Worm (Caenorhabditis elegans) whole organism, L2 larva: ENCODE measurements around the gene nep-10.

Source experiments
- C34F6.9 ChIP-seq: fragments of 150-350 bp; optimal IDR thresholded peaks from 2 replicates; lab custom pipeline; 2014; ENCODE audit warnings: missing biosample characterization, missing genetic modification characterization
- F13H6.1 ChIP-seq: sonication (generic microtip); optimal IDR thresholded peaks from 2 replicates; lab custom pipeline; 2016; ENCODE audit warnings: missing genetic modification characterization, missing compliant biosample characterization
- Y55F3AM.14 ChIP-seq: fragments of 200-800 bp; sonication (Bioruptor generic); optimal IDR thresholded peaks from 2 replicates; lab custom pipeline; 2018; ENCODE audit warnings: mild to moderate bottlenecking, missing genetic modification characterization, missing compliant biosample characterization
- ZK546.5 ChIP-seq: sonication (generic microtip); optimal IDR thresholded peaks from 2 replicates; lab custom pipeline; 2017; ENCODE audit warnings: missing biosample characterization, missing genetic modification characterization
- alr-1 ChIP-seq: fragments of 150-350 bp; optimal IDR thresholded peaks from 2 replicates; lab custom pipeline; 2014; ENCODE audit warnings: missing biosample characterization, missing genetic modification characterization
- aly-2 ChIP-seq: fragments of 150-350 bp; optimal IDR thresholded peaks from 2 replicates; lab custom pipeline; 2014; ENCODE audit warnings: missing biosample characterization, missing genetic modification characterization
- ama-1 ChIP-seq: fragments of 150-350 bp; optimal IDR thresholded peaks from 2 replicates; lab custom pipeline; 2018; ENCODE audit warnings: inconsistent platforms
- blmp-1 ChIP-seq: sonication (generic microtip); optimal IDR thresholded peaks from 2 replicates; lab custom pipeline; 2017; ENCODE audit warnings: missing genetic modification characterization, mild to moderate bottlenecking, missing compliant biosample characterization, antibody characterized with exemption, moderate library complexity; ENCODE audit not compliant: insufficient read depth
- ceh-16 ChIP-seq: fragments of 150-350 bp; optimal IDR thresholded peaks from 2 replicates; lab custom pipeline; 2014; ENCODE audit warnings: missing biosample characterization, missing genetic modification characterization
- ceh-82 ChIP-seq: fragments of 150-350 bp; optimal IDR thresholded peaks from 2 replicates; lab custom pipeline; 2014; ENCODE audit warnings: missing biosample characterization, missing genetic modification characterization
- crh-2 ChIP-seq: sonication (generic microtip); optimal IDR thresholded peaks from 2 replicates; lab custom pipeline; 2017; ENCODE audit warnings: missing biosample characterization, missing genetic modification characterization
- dmd-4 ChIP-seq: sonication (generic microtip); optimal IDR thresholded peaks from 2 replicates; lab custom pipeline; 2017; ENCODE audit warnings: missing biosample characterization, missing genetic modification characterization
- elt-1 ChIP-seq: fragments of 150-350 bp; optimal IDR thresholded peaks from 2 replicates; lab custom pipeline; 2014; ENCODE audit warnings: missing biosample characterization, missing genetic modification characterization
- fos-1 ChIP-seq: fragments of 150-350 bp; optimal IDR thresholded peaks from 2 replicates; lab custom pipeline; 2014; ENCODE audit warnings: missing biosample characterization, missing genetic modification characterization
- gmeb-1 ChIP-seq: fragments of 150-350 bp; optimal IDR thresholded peaks from 2 replicates; lab custom pipeline; 2014; ENCODE audit warnings: missing biosample characterization, missing genetic modification characterization
- lin-11 ChIP-seq: fragments of 150-350 bp; sonication (generic microtip); optimal IDR thresholded peaks from 2 replicates; lab custom pipeline; 2014; ENCODE audit warnings: missing biosample characterization, missing genetic modification characterization, inconsistent platforms, mixed read lengths
- lin-13 ChIP-seq: fragments of 150-350 bp; optimal IDR thresholded peaks from 2 replicates; lab custom pipeline; 2014; ENCODE audit warnings: missing biosample characterization, missing genetic modification reagents, missing genetic modification characterization
- lin-39 ChIP-seq: fragments of 150-350 bp; optimal IDR thresholded peaks from 2 replicates; lab custom pipeline; 2014; ENCODE audit warnings: missing biosample characterization, missing genetic modification reagents, missing genetic modification characterization
- lsy-2 ChIP-seq, 2 experiments: fragments of 150-350 bp in 1 of 2; sonication (generic microtip) in 1 of 2; optimal IDR thresholded peaks; 2 replicates each; lab custom pipeline; 2014 to 2017; ENCODE audit warnings: missing biosample characterization in 2 of 2, missing genetic modification characterization in 2 of 2
- mab-5 ChIP-seq: fragments of 150-350 bp; optimal IDR thresholded peaks from 2 replicates; lab custom pipeline; 2014; ENCODE audit warnings: missing biosample characterization, missing genetic modification characterization
- mbf-1 ChIP-seq: sonication (generic microtip); optimal IDR thresholded peaks from 2 replicates; lab custom pipeline; 2017; ENCODE audit warnings: missing biosample characterization, missing genetic modification characterization
- mdl-1 ChIP-seq, 2 experiments: fragments of 150-350 bp in 1 of 2; sonication (generic microtip) in 1 of 2; optimal IDR thresholded peaks; 2 replicates each; lab custom pipeline; 2017; ENCODE audit warnings: missing biosample characterization in 2 of 2, missing genetic modification characterization in 2 of 2
- nhr-10 ChIP-seq: sonication (generic microtip); optimal IDR thresholded peaks from 2 replicates; lab custom pipeline; 2017; ENCODE audit warnings: missing biosample characterization, missing genetic modification characterization
- nhr-11 ChIP-seq: fragments of 150-350 bp; optimal IDR thresholded peaks from 2 replicates; lab custom pipeline; 2014; ENCODE audit warnings: missing biosample characterization, missing genetic modification characterization
- nhr-12 ChIP-seq: fragments of 150-350 bp; optimal IDR thresholded peaks from 2 replicates; lab custom pipeline; 2014; ENCODE audit warnings: missing biosample characterization, missing genetic modification characterization
- nhr-129 ChIP-seq: fragments of 150-350 bp; optimal IDR thresholded peaks from 2 replicates; lab custom pipeline; 2014; ENCODE audit warnings: missing biosample characterization, missing genetic modification characterization
- nhr-23 ChIP-seq: fragments of 150-350 bp; optimal IDR thresholded peaks from 2 replicates; lab custom pipeline; 2014; ENCODE audit warnings: missing biosample characterization, missing genetic modification reagents, missing genetic modification characterization
- nhr-237 ChIP-seq: fragments of 150-350 bp; optimal IDR thresholded peaks from 2 replicates; lab custom pipeline; 2014; ENCODE audit warnings: missing biosample characterization, missing genetic modification characterization
- nhr-25 ChIP-seq: fragments of 150-350 bp; sonication (generic microtip); optimal IDR thresholded peaks from 3 replicates; lab custom pipeline; 2014; ENCODE audit warnings: missing biosample characterization, missing genetic modification characterization
- nhr-6 ChIP-seq: fragments of 150-350 bp; optimal IDR thresholded peaks from 2 replicates; lab custom pipeline; 2014; ENCODE audit warnings: missing biosample characterization, missing genetic modification characterization
- peb-1 ChIP-seq: fragments of 150-350 bp; optimal IDR thresholded peaks from 2 replicates; lab custom pipeline; 2014; ENCODE audit warnings: missing biosample characterization, missing genetic modification characterization
- sem-4 ChIP-seq: fragments of 150-350 bp; optimal IDR thresholded peaks from 2 replicates; lab custom pipeline; 2014; ENCODE audit warnings: missing biosample characterization, missing genetic modification reagents, missing genetic modification characterization
- skn-1 ChIP-seq: sonication (generic microtip); optimal IDR thresholded peaks from 2 replicates; lab custom pipeline; 2017; ENCODE audit warnings: missing biosample characterization, missing genetic modification characterization
- unc-39 ChIP-seq: fragments of 150-350 bp; optimal IDR thresholded peaks from 2 replicates; lab custom pipeline; 2014; ENCODE audit warnings: missing biosample characterization, missing genetic modification characterization
- unc-55 ChIP-seq: fragments of 150-350 bp; sonication (generic microtip); optimal IDR thresholded peaks from 3 replicates; lab custom pipeline; 2014; ENCODE audit warnings: missing biosample characterization, missing genetic modification reagents, missing genetic modification characterization
- zag-1 ChIP-seq: fragments of 150-350 bp; optimal IDR thresholded peaks from 2 replicates; lab custom pipeline; 2014; ENCODE audit warnings: missing biosample characterization, missing genetic modification characterization
- ztf-1 ChIP-seq: fragments of 200-800 bp; sonication (Bioruptor generic); conservative IDR thresholded peaks from 2 replicates; pipeline ENCODE4 v1.3.6; 2022; ENCODE audit warnings: missing genetic modification characterization, missing compliant biosample characterization
- ztf-11 ChIP-seq: sonication (generic microtip); optimal IDR thresholded peaks from 2 replicates; lab custom pipeline; 2017; ENCODE audit warnings: missing biosample characterization, missing genetic modification characterization

nep-10 gene

ce11 chrII:3446647-3447046 lies 43.9 kb upstream of the nep-10 start, which contains the start of the genes C16C8.20 and gldi-6:
C16C8.20 (plus strand) TSS chrII:3446947.
gldi-6 (plus strand) TSS chrII:3446947.
- TF ChIP-seq nhr-10 (tag; lab: Kevin White, UChicago) (no peak), F13H6.1 (tag; lab: Kevin White, UChicago) (no peak), ceh-16 (tag; lab: Kevin White, UChicago) (no peak), Y55F3AM.14 (GFP tag; lab: Kevin White, UChicago) (no peak), crh-2 (tag; lab: Kevin White, UChicago) (no peak), skn-1 (no peak), ama-1 (no peak), lin-11 (tag; lab: Kevin White, UChicago) (no peak), gmeb-1 (tag; lab: Kevin White, UChicago) (no peak), mdl-1 (tag; optimal IDR thresholded peaks at IDR 0.05; lab: Kevin White, UChicago) (no peak), fos-1 (tag; lab: Kevin White, UChicago) (no peak), ceh-82 (no peak), nhr-129 (no peak)

DNA sequence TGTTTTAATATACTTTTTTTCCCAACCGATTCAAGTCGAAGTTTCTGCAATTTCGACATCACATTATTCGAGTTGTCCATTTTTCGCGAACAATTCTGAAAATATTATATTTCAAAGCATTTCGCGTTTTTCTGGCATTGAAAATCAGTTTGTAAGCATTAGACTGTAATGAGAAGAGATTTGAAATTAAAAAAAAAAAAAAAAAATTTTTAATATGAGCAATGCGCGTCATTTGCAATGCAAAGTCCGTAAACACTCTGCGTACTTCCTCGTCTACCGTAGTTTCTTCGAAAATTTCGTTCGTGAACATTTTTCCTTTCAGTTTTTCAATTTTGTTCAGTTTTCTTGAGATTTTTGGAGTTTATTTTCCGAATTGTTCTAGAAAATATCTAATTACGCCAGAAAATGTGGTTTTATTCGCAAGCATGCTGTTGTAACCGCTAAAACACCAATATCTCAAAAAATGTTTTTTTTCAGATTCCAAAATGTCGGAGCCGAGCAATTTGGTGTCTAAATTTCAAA lies 42.6 kb upstream of the nep-10 start, which contains the start of the genes C16C8.5 and C16C8.16:
C16C8.5 (minus strand) TSS at position 101 of the 522 bp plus-strand sequence.
C16C8.16 (plus strand) TSS at position 472 of the 522 bp plus-strand sequence.
- TF ChIP-seq elt-1 (tag; lab: Kevin White, UChicago) (no peak), nhr-12 (tag; lab: Kevin White, UChicago) (no peak), ceh-16 (tag; lab: Kevin White, UChicago) (no peak), mab-5 (tag; lab: Kevin White, UChicago) (no peak), sem-4 (tag; lab: Kevin White, UChicago) (no peak), blmp-1 (no peak), aly-2 (tag; lab: Kevin White, UChicago) (no peak), fos-1 (tag; lab: Kevin White, UChicago) (no peak), nhr-23 (no peak), alr-1 (no peak), nhr-25 (tag; lab: Kevin White, UChicago) (no peak), nhr-129 (no peak), nhr-11 (tag; lab: Kevin White, UChicago) (no peak), lsy-2 (tag; optimal IDR thresholded peaks at IDR 0.05; lab: Kevin White, UChicago) (no peak), peb-1 (tag; lab: Kevin White, UChicago) (no peak), crh-2 (tag; lab: Kevin White, UChicago) (no peak), mbf-1 (tag; lab: Kevin White, UChicago) (no peak), dmd-4 (tag; lab: Kevin White, UChicago) (no peak), nhr-10 (tag; lab: Kevin White, UChicago) (no peak), nhr-6 (tag; lab: Kevin White, UChicago) (no peak)

- TF ChIP-seq C34F6.9 (tag; lab: Kevin White, UChicago): no peak
- TF ChIP-seq ZK546.5 (tag; lab: Kevin White, UChicago): no peak
- TF ChIP-seq nhr-11 (tag; lab: Kevin White, UChicago): no peak
- TF ChIP-seq nhr-10 (tag; lab: Kevin White, UChicago): no peak
- no peak for TF ChIP-seq lin-39 (tag; lab: Kevin White, UChicago)
- TF ChIP-seq sem-4 (tag; lab: Kevin White, UChicago): no peak
- no peak for TF ChIP-seq ztf-1 (GFP tag; lab: Robert Waterston, UW)
- no peak for TF ChIP-seq ztf-11
- no peak for TF ChIP-seq unc-39 (tag; lab: Kevin White, UChicago)
- TF ChIP-seq fos-1 (tag; lab: Kevin White, UChicago): no peak
- no peak for TF ChIP-seq unc-55
- TF ChIP-seq Y55F3AM.14 (GFP tag; lab: Kevin White, UChicago): no peak
- no peak for TF ChIP-seq F13H6.1 (tag; lab: Kevin White, UChicago)
- TF ChIP-seq nhr-237 (tag; lab: Kevin White, UChicago): no peak
- TF ChIP-seq nhr-23: no peak
These were observed 41.5 kb upstream of the nep-10 start, which contains the start of gene C16C8.4 for ce11 chrII:3444280-3444679. C16C8.4 (minus strand) TSS chrII:3444380.

- no peak for TF ChIP-seq nhr-25 (tag; lab: Kevin White, UChicago)
- TF ChIP-seq unc-39 (tag; lab: Kevin White, UChicago): no peak
- TF ChIP-seq fos-1 (tag; lab: Kevin White, UChicago): no peak
- TF ChIP-seq dmd-4 (tag; lab: Kevin White, UChicago): no peak
- no peak for TF ChIP-seq nhr-10 (tag; lab: Kevin White, UChicago)
- no peak for TF ChIP-seq nhr-11 (tag; lab: Kevin White, UChicago)
- TF ChIP-seq lin-39 (tag; lab: Kevin White, UChicago): no peak
- no peak for TF ChIP-seq Y55F3AM.14 (GFP tag; lab: Kevin White, UChicago)
- TF ChIP-seq zag-1 (tag; lab: Kevin White, UChicago): no peak
- no peak for TF ChIP-seq lin-11 (tag; lab: Kevin White, UChicago)
- no peak for TF ChIP-seq nhr-12 (tag; lab: Kevin White, UChicago)
- TF ChIP-seq nhr-6 (tag; lab: Kevin White, UChicago): no peak
- no peak for TF ChIP-seq peb-1 (tag; lab: Kevin White, UChicago)
- TF ChIP-seq blmp-1: no peak
- no peak for TF ChIP-seq ceh-82
- no peak for TF ChIP-seq ztf-11
- no peak for TF ChIP-seq lin-13 (GFP tag; lab: Kevin White, UChicago)
- no peak for TF ChIP-seq crh-2 (tag; lab: Kevin White, UChicago)
These were observed 40.4 kb upstream of the nep-10 start, which contains the start of gene C16C8.22 for ce11 chrII:3443154-3443553. C16C8.22 (minus strand) TSS chrII:3443254.
